Worm (Caenorhabditis elegans): ENCODE results near the gene ZK218.5.

ZK218.5 gene

ce11 chrV:17094568-17094967 is 6.4 kb upstream of the ZK218.5 start:
- TF ChIP-seq him-1 (tag; optimal IDR thresholded peaks at IDR 0.05), result no peak
- no peak for TF ChIP-seq dao-5 (tag; optimal IDR thresholded peaks at IDR 0.05)
- no peak for TF ChIP-seq W03F9.2 (tag; optimal IDR thresholded peaks at IDR 0.05)

DNA sequence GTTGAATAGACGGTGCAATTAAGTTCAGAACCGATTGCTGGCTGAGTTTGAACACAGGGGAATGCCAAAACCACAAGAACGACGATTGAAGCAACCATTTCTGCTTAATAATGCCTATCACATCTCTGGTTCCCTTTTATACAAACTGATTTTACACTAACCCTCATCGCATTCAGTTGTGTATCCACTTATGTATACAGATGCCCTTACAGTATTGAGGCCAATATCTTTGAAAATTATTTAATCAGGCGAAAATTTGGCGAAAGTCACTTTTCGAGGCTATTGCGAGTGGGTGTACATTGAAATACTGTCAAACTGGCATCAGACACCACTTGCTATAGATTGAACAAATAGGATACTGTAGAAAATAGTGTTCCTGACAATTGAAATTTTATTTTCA is 2.3 kb upstream of the ZK218.5 start, which contains the start of the genes ZK218.3 and ZK218.4:
Gene ZK218.3 (minus strand): TSS at position 101 of the 400 bp plus-strand sequence.
Gene ZK218.4 (plus strand): TSS at position 186 of the 400 bp plus-strand sequence.
- no peak for TF ChIP-seq him-1 (tag; optimal IDR thresholded peaks at IDR 0.05)

- TF ChIP-seq him-1 (tag; optimal IDR thresholded peaks at IDR 0.05) (no peak), dao-5 (tag; optimal IDR thresholded peaks at IDR 0.05) (no peak), W03F9.2 (tag; optimal IDR thresholded peaks at IDR 0.05) (no peak)
Observed at ce11 chrV:17104527-17104926, 3.6 kb downstream of the ZK218.5 start, which contains the start of gene nhr-248. Gene nhr-248, minus strand, starts transcription at chrV:17104627.

DNA sequence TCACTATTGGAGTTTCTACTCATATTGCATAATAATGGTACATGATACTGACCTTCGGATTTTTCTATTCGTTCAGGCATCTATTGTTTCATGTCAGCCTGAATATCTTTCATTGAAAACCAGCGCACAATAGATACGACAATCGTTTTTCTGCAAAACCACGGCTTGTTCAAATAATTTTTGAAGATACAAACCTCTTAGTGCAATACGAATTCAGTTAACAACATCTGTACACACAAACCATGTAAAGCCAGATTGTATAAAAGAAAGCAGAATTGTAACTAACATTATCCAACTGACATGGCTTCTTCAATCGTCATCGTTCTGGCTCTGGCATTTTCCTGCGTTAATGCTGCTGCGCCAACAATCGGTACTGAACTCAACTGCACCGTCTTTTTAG is 4.6 kb downstream of the ZK218.5 start, which contains the start of gene ZK218.7:
Gene ZK218.7 (plus strand): TSS at position 301 of the 400 bp plus-strand sequence.
- TF ChIP-seq dao-5 (tag; optimal IDR thresholded peaks at IDR 0.05), result no peak
- no peak for TF ChIP-seq W03F9.2 (tag; optimal IDR thresholded peaks at IDR 0.05)
- no peak for TF ChIP-seq him-1 (tag; optimal IDR thresholded peaks at IDR 0.05)

DNA sequence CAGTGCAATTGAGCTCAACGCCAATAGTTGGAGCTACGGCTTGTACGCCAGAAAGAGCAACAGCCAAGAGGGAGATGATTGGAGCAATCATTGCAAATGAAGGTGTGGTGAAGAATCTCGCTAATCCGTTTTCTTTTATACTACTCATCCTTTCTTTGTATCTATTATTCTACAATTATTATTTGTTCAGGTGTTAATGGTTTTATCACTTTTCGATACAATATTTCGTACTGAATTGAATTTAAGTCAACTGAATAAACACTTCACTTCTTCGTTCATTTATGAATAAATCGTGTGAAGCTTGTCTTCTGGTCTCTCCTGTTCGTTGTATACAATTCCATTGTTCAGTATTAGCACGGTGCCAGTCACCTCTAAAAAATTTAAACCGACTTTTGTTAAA is 7.4 kb downstream of the ZK218.5 start, which contains the start of gene ZK218.11:
Gene ZK218.11 (minus strand): TSS at position 101 of the 400 bp plus-strand sequence.
- TF ChIP-seq W03F9.2 (tag; optimal IDR thresholded peaks at IDR 0.05) (no peak), him-1 (tag; optimal IDR thresholded peaks at IDR 0.05) (no peak), dao-5 (tag; optimal IDR thresholded peaks at IDR 0.05) (no peak)

DNA sequence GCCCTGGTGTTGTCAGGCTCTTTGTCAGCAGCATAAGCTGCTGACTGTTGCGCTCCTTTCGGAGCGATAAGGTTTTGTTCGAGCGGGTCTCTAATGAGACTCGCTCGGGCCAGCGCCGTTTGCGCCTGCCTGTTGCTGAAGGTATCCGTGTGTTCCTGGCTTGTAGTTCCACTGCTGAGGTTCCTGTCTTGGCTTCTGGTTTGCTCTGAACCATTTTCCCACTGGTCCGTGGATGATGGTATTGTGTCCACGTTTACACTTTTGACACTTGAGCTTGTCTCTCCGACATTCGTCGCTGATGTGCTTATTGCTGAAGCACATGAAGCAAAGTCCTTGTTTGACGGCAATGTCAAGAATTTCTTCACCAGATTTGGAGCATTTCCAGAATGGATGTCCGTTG is 50.4 kb downstream of the ZK218.5 start:
- no peak for TF ChIP-seq dao-5 (tag; optimal IDR thresholded peaks at IDR 0.05)
- no peak for TF ChIP-seq W03F9.2 (tag; optimal IDR thresholded peaks at IDR 0.05)
- TF ChIP-seq him-1 (tag; optimal IDR thresholded peaks at IDR 0.05), result no peak
